Fruit fly (Drosophila melanogaster): ENCODE results near the gene CG6565.
A peak's percentile ranks its signal among the peaks of the same experiment; 100 is the strongest.

CG6565 gene

DNA sequence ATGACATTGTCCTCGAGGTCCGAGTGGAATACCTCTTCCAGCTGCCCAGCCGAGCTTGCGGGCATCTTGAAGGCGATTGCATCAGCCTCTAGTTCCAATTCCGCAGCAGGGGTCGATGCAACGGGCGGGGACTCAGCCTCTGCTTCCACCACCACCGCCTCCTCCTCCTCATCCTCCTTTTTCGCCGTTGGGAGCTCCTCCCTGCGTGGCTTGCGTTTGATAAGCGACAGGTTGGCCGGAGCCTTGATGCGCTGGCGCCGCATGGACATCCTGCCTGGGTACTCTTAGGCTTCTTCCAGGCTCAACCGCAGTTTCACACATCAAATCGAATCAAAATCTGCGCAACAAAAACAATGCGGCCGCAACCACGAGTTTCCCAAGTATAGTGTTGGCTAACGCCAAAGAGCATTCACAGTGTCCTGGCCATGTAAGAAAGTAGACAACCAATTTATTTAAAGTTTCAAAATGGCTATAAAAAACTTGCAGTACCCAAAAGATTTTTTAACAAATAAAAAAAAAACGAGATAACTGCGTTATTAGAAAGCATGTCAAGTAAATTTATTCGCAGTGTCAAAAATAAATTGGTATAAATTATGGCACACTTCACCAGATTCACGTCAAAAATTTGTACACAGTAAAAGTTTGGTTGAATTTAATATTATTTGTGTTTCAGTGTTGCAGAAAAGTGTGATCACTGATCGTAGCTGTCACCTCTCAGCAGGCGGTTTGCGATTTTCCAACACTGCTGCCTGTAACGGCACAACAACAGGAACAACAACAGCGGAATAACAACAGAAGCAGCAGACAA lies at the start of gene CG6565, which contains the start of gene Bdp1 (continued):
- TF ChIP-seq nom (GFP tag; optimal IDR thresholded peaks at IDR 0.05): peak; percentile 80
- TF ChIP-seq CG30020 (tag; optimal IDR thresholded peaks at IDR 0.05): peak; percentile 84
- TF ChIP-seq CG13296 (GFP tag; optimal IDR thresholded peaks at IDR 0.05): peak; percentile 95
- peak; percentile 99 for TF ChIP-seq mam (GFP tag; optimal IDR thresholded peaks at IDR 0.05)
- TF ChIP-seq CG6254 (GFP tag; optimal IDR thresholded peaks at IDR 0.05): peak; percentile 91
- TF ChIP-seq CG6854 (GFP tag; optimal IDR thresholded peaks at IDR 0.05): peak; percentile 88
- peak; percentile 73 for TF ChIP-seq Dip2 (GFP tag; IDR thresholded peaks at IDR 0.05)
- peak; percentile 98 for TF ChIP-seq bcd (GFP tag; optimal IDR thresholded peaks at IDR 0.05)
- TF ChIP-seq twi (tag; optimal IDR thresholded peaks at IDR 0.05): peak; percentile 94
- 0 out of 2 replicates have a peak, but pooled peaks have one; percentile 10 for TF ChIP-seq amos (GFP tag; IDR thresholded peaks at IDR 0.05; ENCODE audit: partially characterized antibody)
- TF ChIP-seq tll (GFP tag; optimal IDR thresholded peaks at IDR 0.05): peak; percentile 54 to 94
- peak; percentile 98 for TF ChIP-seq CG14710 (tag; optimal IDR thresholded peaks at IDR 0.05)
- peak; percentile 79 for TF ChIP-seq GATAe (GFP tag; conservative IDR thresholded peaks at IDR 0.05)
- no peak for TF ChIP-seq aop (GFP tag; IDR thresholded peaks at IDR 0.05)
- peak; percentile 98 for TF ChIP-seq maf-S (GFP tag; optimal IDR thresholded peaks at IDR 0.05)
- TF ChIP-seq bowl (GFP tag; IDR thresholded peaks at IDR 0.05): peak; percentile 68; the same call in 1 of the 2 replicates
- TF ChIP-seq Hr3 (GFP tag; optimal IDR thresholded peaks at IDR 0.05): peak; percentile 99
- TF ChIP-seq CG4820 (GFP tag; optimal IDR thresholded peaks at IDR 0.05): peak; percentile 97
- TF ChIP-seq CG13287 (GFP tag; IDR thresholded peaks at IDR 0.05; ENCODE audit: partially characterized antibody): peak; percentile 44; the same call in 1 of the 2 replicates
- peak; percentile 96 for TF ChIP-seq Xrp1 (GFP tag; IDR thresholded peaks at IDR 0.05)
- peak; percentile 85 for TF ChIP-seq CG5180 (GFP tag; optimal IDR thresholded peaks at IDR 0.05)
- TF ChIP-seq HLHmδ (GFP tag; optimal IDR thresholded peaks at IDR 0.05): no peak
- TF ChIP-seq Aef1 (GFP tag; IDR thresholded peaks at IDR 0.05): peak; percentile 97
- peak; percentile 99 for TF ChIP-seq nmo (GFP tag; optimal IDR thresholded peaks at IDR 0.05)
- no peak for TF ChIP-seq hb (GFP tag; IDR thresholded peaks at IDR 0.05; ENCODE audit: partially characterized antibody)
- peak; percentile 98 for TF ChIP-seq CG10543 (GFP tag; optimal IDR thresholded peaks at IDR 0.05)
- TF ChIP-seq cad (GFP tag; optimal IDR thresholded peaks at IDR 0.05): no peak
- peak; percentile 76 for TF ChIP-seq CG1024 (GFP tag; IDR thresholded peaks at IDR 0.05)
- peak; percentile 90 for TF ChIP-seq CG6654 (GFP tag; optimal IDR thresholded peaks at IDR 0.05)
- TF ChIP-seq wek (GFP tag; optimal IDR thresholded peaks at IDR 0.05): peak; percentile 68
- peak; percentile 92 for TF ChIP-seq ssp (GFP tag; IDR thresholded peaks at IDR 0.05)
- TF ChIP-seq tup (GFP tag; optimal IDR thresholded peaks at IDR 0.05): peak; percentile 94
- TF ChIP-seq HLH54F (GFP tag; optimal IDR thresholded peaks at IDR 0.05): peak; percentile 99
- no peak for TF ChIP-seq HLH4C (GFP tag; IDR thresholded peaks at IDR 0.05; ENCODE audit: partially characterized antibody)
- peak; percentile 95 for TF ChIP-seq CG17359 (tag; optimal IDR thresholded peaks at IDR 0.05)
- TF ChIP-seq Scr (GFP tag; IDR thresholded peaks at IDR 0.05; ENCODE audit: partially characterized antibody): peak; percentile 48; the same call in 1 of the 2 replicates
- TF ChIP-seq CG8924 (tag; optimal IDR thresholded peaks at IDR 0.05): peak; percentile 95
- TF ChIP-seq CG31388 (GFP tag; optimal IDR thresholded peaks at IDR 0.05): peak; percentile 95
- TF ChIP-seq Spps (tag; optimal IDR thresholded peaks at IDR 0.05): peak; percentile 92
- TF ChIP-seq CG8478 (optimal IDR thresholded peaks at IDR 0.05): no peak
- TF ChIP-seq Dbx (GFP tag; IDR thresholded peaks at IDR 0.05): peak; percentile 97
- peak; percentile 94 for TF ChIP-seq CG13894 (tag; optimal IDR thresholded peaks at IDR 0.05)
- peak; percentile 98 for TF ChIP-seq CG16863 (GFP tag; optimal IDR thresholded peaks at IDR 0.05)
- TF ChIP-seq unc-4 (GFP tag; IDR thresholded peaks at IDR 0.05; ENCODE audit: partially characterized antibody): no peak
- TF ChIP-seq dysf (GFP tag; IDR thresholded peaks at IDR 0.05): peak; percentile 97
- TF ChIP-seq pros (GFP tag; optimal IDR thresholded peaks at IDR 0.05): peak; percentile 45
- TF ChIP-seq CG2116 (GFP tag; optimal IDR thresholded peaks at IDR 0.05): peak; percentile 87
- TF ChIP-seq ro (GFP tag; IDR thresholded peaks at IDR 0.05): peak; percentile 90
